Fruit fly (Drosophila melanogaster): ENCODE results near the gene CG31463.

DNA sequence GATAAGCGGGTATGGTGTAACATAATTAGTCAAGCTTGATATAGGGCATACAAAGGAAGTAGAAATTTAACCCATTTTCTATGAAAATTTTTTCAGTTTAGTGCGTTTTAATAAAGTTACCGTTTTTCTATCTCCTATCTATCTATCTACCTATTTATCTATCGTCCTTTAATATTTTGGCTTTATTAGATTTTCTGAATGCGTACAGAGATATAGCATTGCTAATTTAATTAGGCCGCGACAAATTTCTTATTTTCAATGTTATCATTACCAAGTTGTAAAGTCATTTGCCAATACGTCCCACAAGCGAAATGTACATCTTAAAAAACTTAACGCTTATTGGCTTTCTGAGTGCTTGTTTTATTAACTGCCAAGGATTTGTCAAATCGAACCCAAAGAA, 44.0 kb upstream of the CG31463 start, which contains the start of gene CG15864:
- TF ChIP-seq EcR (GFP tag; optimal IDR thresholded peaks at IDR 0.05): no peak
- no peak for TF ChIP-seq pan (optimal IDR thresholded peaks at IDR 0.05)
- TF ChIP-seq Dll (optimal IDR thresholded peaks at IDR 0.05): no peak
- no peak for TF ChIP-seq usp (GFP tag; optimal IDR thresholded peaks at IDR 0.05)
- TF ChIP-seq CG8478 (optimal IDR thresholded peaks at IDR 0.05): no peak

Measured in whole organism.